Worm (Caenorhabditis elegans): ENCODE data around the gene F46B6.9.
A peak's percentile ranks its signal among the peaks of the same experiment; 100 is the strongest.

F46B6.9 gene

DNA sequence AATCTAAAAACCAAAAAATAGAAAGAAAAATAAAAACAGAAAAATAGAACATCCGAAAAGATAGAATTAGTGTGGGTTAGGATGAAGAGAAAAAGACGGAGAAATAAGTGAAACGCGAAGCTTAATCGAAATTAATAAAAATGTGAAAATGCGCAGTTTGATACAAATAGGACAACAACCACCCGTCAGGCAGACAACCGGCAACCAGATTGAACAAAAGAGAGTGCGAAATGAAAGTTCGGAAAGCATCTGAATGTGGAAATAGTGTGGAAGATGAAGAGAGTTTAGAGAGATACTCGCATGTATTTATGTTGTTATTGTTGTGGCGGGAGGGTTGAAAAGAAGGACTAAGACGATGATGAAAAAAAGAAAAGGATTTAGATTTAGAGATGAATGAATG is 38.2 kb upstream of the F46B6.9 start:
- TF ChIP-seq hmg-1.2 (GFP tag; IDR thresholded peaks at IDR 0.05) (no peak), athp-1 (tag; optimal IDR thresholded peaks at IDR 0.05) (no peak), ets-4 (GFP tag; optimal IDR thresholded peaks at IDR 0.05) (no peak)

DNA sequence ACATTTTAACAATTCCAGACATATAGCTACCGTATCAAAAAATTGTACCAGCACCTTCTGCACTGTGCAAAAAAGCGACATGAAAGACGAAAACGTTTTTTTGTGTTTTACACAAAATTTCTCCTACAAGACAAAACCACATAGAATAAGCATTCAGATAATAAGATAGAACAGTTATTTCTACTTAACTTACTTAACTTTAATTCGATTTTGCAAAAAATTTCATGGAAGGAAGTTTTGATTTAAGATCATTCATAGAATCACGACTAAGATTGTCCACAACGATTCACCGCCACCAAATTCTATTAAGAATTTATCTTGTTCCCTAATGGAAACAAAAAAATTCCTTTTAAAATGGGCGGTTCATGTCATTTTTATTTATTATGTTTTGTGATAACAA is 32.9 kb upstream of the F46B6.9 start:
- no peak for TF ChIP-seq attf-5 (GFP tag; optimal IDR thresholded peaks at IDR 0.05)
- TF ChIP-seq pha-4 (tag; optimal IDR thresholded peaks at IDR 0.05): no peak
- no peak for TF ChIP-seq dpl-1 (GFP tag; optimal IDR thresholded peaks at IDR 0.05)

DNA sequence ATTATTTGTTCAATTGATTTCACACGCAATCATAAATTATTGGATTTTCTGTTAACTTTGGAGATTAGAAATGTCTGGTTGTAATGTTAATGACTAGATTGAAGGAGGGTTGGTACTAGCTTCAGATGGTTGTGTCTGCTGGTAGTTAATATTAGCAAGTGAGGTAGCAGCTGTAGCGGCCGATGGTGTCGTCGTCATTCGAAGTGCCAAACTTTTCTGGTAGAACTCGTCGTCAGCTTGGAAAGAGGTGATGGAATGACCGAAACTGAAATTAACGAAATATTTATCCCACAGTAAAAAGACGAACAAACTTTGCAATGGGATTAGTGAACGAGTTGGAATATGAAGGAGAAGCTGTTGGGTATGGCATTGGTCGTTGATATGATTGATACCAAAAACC is 32.1 kb upstream of the F46B6.9 start:
- TF ChIP-seq nhr-179 (tag; optimal IDR thresholded peaks at IDR 0.05): no peak
- no peak for TF ChIP-seq athp-1 (tag; optimal IDR thresholded peaks at IDR 0.05)
- TF ChIP-seq aptf-3 (GFP tag; IDR thresholded peaks at IDR 0.05): no peak
- no peak for TF ChIP-seq hrde-1 (tag; optimal IDR thresholded peaks at IDR 0.05; ENCODE audit: borderline replicate concordance)
- TF ChIP-seq mcd-1 (GFP tag; IDR thresholded peaks at IDR 0.05): no peak
- no peak for TF ChIP-seq Y53G8AR.9 (GFP tag; conservative IDR thresholded peaks at IDR 0.05)
- no peak for TF ChIP-seq B0035.1 (tag; optimal IDR thresholded peaks at IDR 0.05)
- TF ChIP-seq lsy-27 (tag; optimal IDR thresholded peaks at IDR 0.05; ENCODE audit: borderline replicate concordance, insufficient read depth): no peak
- no peak for TF ChIP-seq F39B2.1 (GFP tag; IDR thresholded peaks at IDR 0.05)
- no peak for TF ChIP-seq madf-6 (GFP tag; IDR thresholded peaks at IDR 0.05)
- no peak for TF ChIP-seq mxl-1 (tag; optimal IDR thresholded peaks at IDR 0.05)
- TF ChIP-seq atf-7 (tag; optimal IDR thresholded peaks at IDR 0.05): no peak
- no peak for TF ChIP-seq ets-4 (GFP tag; optimal IDR thresholded peaks at IDR 0.05)
- no peak for TF ChIP-seq T07F8.4 (tag; optimal IDR thresholded peaks at IDR 0.05)

DNA sequence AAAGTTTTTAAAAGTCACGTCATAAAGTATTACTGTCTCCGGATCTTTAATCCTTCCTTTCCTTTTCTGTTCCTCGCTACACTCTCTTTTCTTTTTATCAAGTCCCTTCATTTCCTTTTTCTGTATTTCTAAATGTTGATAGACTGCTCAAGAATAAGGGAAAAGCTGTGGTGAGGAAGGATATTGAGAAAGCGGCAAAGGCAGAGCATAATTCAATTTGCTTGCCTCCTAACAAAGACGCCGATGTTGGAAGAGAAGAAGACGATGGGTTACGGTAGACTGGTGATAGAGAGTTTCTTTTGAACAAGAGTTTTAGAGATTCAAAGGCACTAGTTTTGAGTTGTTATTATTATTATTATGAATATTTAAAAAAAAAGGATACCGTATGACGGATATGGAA is 31.0 kb upstream of the F46B6.9 start:
- TF ChIP-seq snpc-4 (GFP tag; optimal IDR thresholded peaks at IDR 0.05) (no peak), snpc-4 (tag; optimal IDR thresholded peaks at IDR 0.05) (no peak), lin-35 (GFP tag; optimal IDR thresholded peaks at IDR 0.05) (peak in 1 of 3 experiments; percentile 27), madf-8 (GFP tag; conservative IDR thresholded peaks at IDR 0.05) (no peak), somi-1 (GFP tag; optimal IDR thresholded peaks at IDR 0.05) (peak; percentile 9), lin-40 (tag; optimal IDR thresholded peaks at IDR 0.05) (no peak), aptf-2 (GFP tag; conservative IDR thresholded peaks at IDR 0.05) (no peak), egl-18 (GFP tag; IDR thresholded peaks at IDR 0.05) (no peak)

DNA sequence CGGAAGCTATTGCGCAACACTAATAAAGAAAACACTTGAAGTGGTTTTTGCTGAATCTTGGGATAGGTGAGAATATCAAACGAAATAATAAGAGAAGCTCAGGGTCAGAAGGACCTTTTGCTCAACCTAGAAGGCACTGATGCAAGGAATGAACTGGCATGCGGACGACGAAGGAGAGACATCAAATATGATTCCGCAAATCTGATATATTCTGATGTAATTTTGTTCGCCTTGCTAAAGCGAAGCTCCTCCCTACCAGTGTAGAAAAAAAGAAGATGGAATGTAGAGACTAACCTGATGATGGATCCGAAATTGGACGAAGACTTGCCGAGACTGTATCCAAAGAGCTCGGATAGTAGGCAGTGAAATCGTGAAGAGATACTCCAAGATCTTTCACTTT is 28.7 kb upstream of the F46B6.9 start:
- TF ChIP-seq him-1 (tag; optimal IDR thresholded peaks at IDR 0.05): no peak
- no peak for TF ChIP-seq ets-4 (GFP tag; optimal IDR thresholded peaks at IDR 0.05)
- TF ChIP-seq K11D2.4 (GFP tag; IDR thresholded peaks at IDR 0.05): no peak
- TF ChIP-seq dox-1 (GFP tag; IDR thresholded peaks at IDR 0.05): no peak
- TF ChIP-seq lsy-27 (tag; optimal IDR thresholded peaks at IDR 0.05; ENCODE audit: borderline replicate concordance, insufficient read depth): no peak
- no peak for TF ChIP-seq T26A5.8 (tag; optimal IDR thresholded peaks at IDR 0.05)
- no peak for TF ChIP-seq dpff-1 (tag; optimal IDR thresholded peaks at IDR 0.05)
- no peak for TF ChIP-seq egl-44 (GFP tag; IDR thresholded peaks at IDR 0.05)
- TF ChIP-seq mxl-1 (tag; optimal IDR thresholded peaks at IDR 0.05): no peak
- no peak for TF ChIP-seq lag-1 (GFP tag; IDR thresholded peaks at IDR 0.05)
- TF ChIP-seq Y56A3A.18 (GFP tag; IDR thresholded peaks at IDR 0.05): no peak
- TF ChIP-seq rpc-1 (optimal IDR thresholded peaks at IDR 0.05): no peak
- TF ChIP-seq rpc-1 (tag; optimal IDR thresholded peaks at IDR 0.05): no peak
- TF ChIP-seq ekl-4 (GFP tag; IDR thresholded peaks at IDR 0.05): no peak
- no peak for TF ChIP-seq ztf-18 (tag; optimal IDR thresholded peaks at IDR 0.05)
- no peak for TF ChIP-seq ceh-40 (GFP tag; IDR thresholded peaks at IDR 0.05)
- no peak for TF ChIP-seq nfyb-1 (GFP tag; IDR thresholded peaks at IDR 0.05)
- TF ChIP-seq sdz-38 (tag; optimal IDR thresholded peaks at IDR 0.05): no peak
- no peak for TF ChIP-seq let-607 (tag; optimal IDR thresholded peaks at IDR 0.05)
- TF ChIP-seq hlh-26 (GFP tag; conservative IDR thresholded peaks at IDR 0.05): no peak

Data from whole organism, young adult.